Fruit fly (Drosophila melanogaster) whole organism, prepupa: ENCODE measurements around the gene mtm.

Source experiments
- Blimp-1 ChIP-seq: fragments of 200-800 bp; sonication (Bioruptor generic); optimal IDR thresholded peaks from 3 replicates; lab custom pipeline; 2017; ENCODE audit warnings: missing biosample characterization, missing genetic modification characterization, mild to moderate bottlenecking, moderate library complexity, missing genetic modification reagents
- CG10631 ChIP-seq: fragments of 200-800 bp; sonication (Bioruptor generic); optimal IDR thresholded peaks from 2 replicates; lab custom pipeline; 2016; ENCODE audit warnings: missing biosample characterization, missing genetic modification characterization
- CG10669 ChIP-seq: fragments of 200-800 bp; sonication (Bioruptor generic); optimal IDR thresholded peaks from 3 replicates; lab custom pipeline; 2018; ENCODE audit warnings: missing biosample characterization, mild to moderate bottlenecking, missing genetic modification characterization, moderate library complexity
- CG15336 ChIP-seq: fragments of 200-800 bp; sonication (Bioruptor generic); IDR thresholded peaks from 2 replicates; pipeline ENCODE4 v1.3.6; 2022; ENCODE audit warnings: missing biosample characterization, missing genetic modification characterization
- CG1621 ChIP-seq: fragments of 200-800 bp; sonication (Bioruptor generic); optimal IDR thresholded peaks from 3 replicates; lab custom pipeline; 2018; ENCODE audit warnings: missing biosample characterization, mild to moderate bottlenecking, missing genetic modification characterization
- CG16779 ChIP-seq: fragments of 200-800 bp; sonication (Bioruptor generic); optimal IDR thresholded peaks from 3 replicates; lab custom pipeline; 2017; ENCODE audit warnings: missing biosample characterization, mild to moderate bottlenecking, missing genetic modification characterization
- CG31627 ChIP-seq: fragments of 200-800 bp; sonication (Bioruptor generic); optimal IDR thresholded peaks from 3 replicates; lab custom pipeline; 2016; ENCODE audit warnings: missing biosample characterization, missing genetic modification characterization
- CG32006 ChIP-seq: fragments of 200-800 bp; sonication (Bioruptor generic); optimal IDR thresholded peaks from 3 replicates; lab custom pipeline; 2017; ENCODE audit warnings: missing biosample characterization, mild to moderate bottlenecking, missing genetic modification characterization
- CG34406 ChIP-seq: fragments of 200-800 bp; sonication (Bioruptor generic); optimal IDR thresholded peaks from 3 replicates; lab custom pipeline; 2016; ENCODE audit warnings: missing biosample characterization, missing genetic modification characterization
- CG3919 ChIP-seq: fragments of 200-800 bp; sonication (Bioruptor generic); optimal IDR thresholded peaks from 3 replicates; lab custom pipeline; 2016; ENCODE audit warnings: missing biosample characterization, missing genetic modification characterization
- CG6163 ChIP-seq: fragments of 200-800 bp; sonication (Bioruptor generic); IDR thresholded peaks from 3 replicates; pipeline ENCODE4 v1.3.6; 2022; ENCODE audit warnings: missing biosample characterization, missing genetic modification characterization
- CG6276 ChIP-seq: fragments of 200-800 bp; sonication (Bioruptor generic); optimal IDR thresholded peaks from 2 replicates; lab custom pipeline; 2017; ENCODE audit warnings: missing biosample characterization, mild to moderate bottlenecking, missing genetic modification characterization
- CG6792 ChIP-seq: fragments of 200-800 bp; sonication (Bioruptor generic); optimal IDR thresholded peaks from 3 replicates; lab custom pipeline; 2016; ENCODE audit warnings: missing biosample characterization, missing genetic modification characterization
- CG6808 ChIP-seq: fragments of 200-800 bp; sonication (Bioruptor generic); optimal IDR thresholded peaks from 3 replicates; lab custom pipeline; 2017; ENCODE audit warnings: missing biosample characterization, missing genetic modification characterization, mild to moderate bottlenecking, moderate library complexity, missing genetic modification reagents
- CG6854 ChIP-seq: fragments of 200-800 bp; sonication (Bioruptor generic); optimal IDR thresholded peaks from 2 replicates; lab custom pipeline; 2017; ENCODE audit warnings: missing biosample characterization, mild to moderate bottlenecking, missing genetic modification characterization
- CG7368 ChIP-seq: fragments of 200-800 bp; sonication (Bioruptor generic); optimal IDR thresholded peaks from 3 replicates; lab custom pipeline; 2016; ENCODE audit warnings: missing biosample characterization, missing genetic modification characterization
- CG8119 ChIP-seq: fragments of 200-800 bp; sonication (Bioruptor generic); IDR thresholded peaks from 3 replicates; pipeline ENCODE4 v1.3.6; 2022; ENCODE audit warnings: missing biosample characterization, missing genetic modification characterization
- CG8319 ChIP-seq: fragments of 200-800 bp; sonication (Bioruptor generic); optimal IDR thresholded peaks from 3 replicates; lab custom pipeline; 2016; ENCODE audit warnings: missing biosample characterization, missing genetic modification characterization
- CG8632 ChIP-seq: fragments of 200-800 bp; sonication (Bioruptor generic); optimal IDR thresholded peaks from 3 replicates; lab custom pipeline; 2016; ENCODE audit warnings: missing biosample characterization, missing genetic modification characterization
- CG9139 ChIP-seq: fragments of 200-800 bp; sonication (Bioruptor generic); optimal IDR thresholded peaks from 3 replicates; lab custom pipeline; 2017; ENCODE audit warnings: missing biosample characterization, mild to moderate bottlenecking, missing genetic modification characterization
- Eip78C ChIP-seq: fragments of 200-800 bp; sonication (Bioruptor generic); peaks from one replicate; lab custom pipeline; 2016; ENCODE audit warnings: missing biosample characterization, missing genetic modification characterization
- Eip93F ChIP-seq: fragments of 200-800 bp; sonication (Bioruptor generic); optimal IDR thresholded peaks from 2 replicates; lab custom pipeline; 2016; ENCODE audit warnings: missing biosample characterization, mild to moderate bottlenecking, missing genetic modification characterization
- Ets96B ChIP-seq: fragments of 200-800 bp; optimal IDR thresholded peaks from 2 replicates; lab custom pipeline; 2019; ENCODE audit warnings: missing biosample characterization, mild to moderate bottlenecking, missing genetic modification characterization, moderate library complexity
- Hr38 ChIP-seq: sonication (Bioruptor generic); optimal IDR thresholded peaks from 2 replicates; lab custom pipeline; 2016; ENCODE audit warnings: missing biosample characterization, missing genetic modification characterization
- Hr4 ChIP-seq: fragments of 200-800 bp; sonication (Bioruptor generic); optimal IDR thresholded peaks from 3 replicates; lab custom pipeline; 2016; ENCODE audit warnings: missing biosample characterization, missing genetic modification characterization
- Met ChIP-seq: fragments of 200-800 bp; sonication (Bioruptor generic); optimal IDR thresholded peaks from 3 replicates; lab custom pipeline; 2016; ENCODE audit warnings: missing biosample characterization, missing genetic modification characterization
- OdsH ChIP-seq: fragments of 200-800 bp; sonication (Bioruptor generic); optimal IDR thresholded peaks from 3 replicates; lab custom pipeline; 2016; ENCODE audit warnings: missing biosample characterization, missing genetic modification characterization
- Smox ChIP-seq: fragments of 200-800 bp; sonication (Bioruptor generic); optimal IDR thresholded peaks from 3 replicates; lab custom pipeline; 2016; ENCODE audit warnings: missing biosample characterization, missing genetic modification characterization
- Sox102F ChIP-seq: fragments of 200-800 bp; sonication (Bioruptor generic); optimal IDR thresholded peaks from 2 replicates; lab custom pipeline; 2016; ENCODE audit warnings: missing biosample characterization, mild to moderate bottlenecking, missing genetic modification characterization
- achi ChIP-seq: fragments of 200-800 bp; sonication (Bioruptor generic); optimal IDR thresholded peaks from 3 replicates; lab custom pipeline; 2016; ENCODE audit warnings: missing biosample characterization, missing genetic modification characterization
- cyc ChIP-seq: fragments of 200-800 bp; sonication (Bioruptor generic); optimal IDR thresholded peaks from 3 replicates; lab custom pipeline; 2016; ENCODE audit warnings: missing biosample characterization, missing genetic modification characterization
- dac ChIP-seq: fragments of 200-800 bp; sonication (Bioruptor generic); optimal IDR thresholded peaks from 2 replicates; lab custom pipeline; 2017; ENCODE audit warnings: missing biosample characterization, mild to moderate bottlenecking, missing genetic modification characterization
- dsx ChIP-seq: fragments of 200-800 bp; optimal IDR thresholded peaks from 3 replicates; lab custom pipeline; 2019; ENCODE audit warnings: missing biosample characterization, mild to moderate bottlenecking, missing genetic modification characterization, moderate library complexity; ENCODE audit not compliant: poor library complexity, severe bottlenecking
- eg ChIP-seq: fragments of 200-800 bp; sonication (Bioruptor generic); IDR thresholded peaks from 3 replicates; pipeline ENCODE4 v1.3.6; 2022; ENCODE audit warnings: missing biosample characterization, missing genetic modification characterization
- esn ChIP-seq: fragments of 200-800 bp; sonication (Bioruptor generic); optimal IDR thresholded peaks from 2 replicates; lab custom pipeline; 2016; ENCODE audit warnings: missing biosample characterization, mild to moderate bottlenecking, missing genetic modification characterization, moderate library complexity
- fd59A ChIP-seq: fragments of 200-800 bp; sonication (Bioruptor generic); optimal IDR thresholded peaks from 2 replicates; lab custom pipeline; 2017; ENCODE audit warnings: missing biosample characterization, mild to moderate bottlenecking, missing genetic modification characterization, missing genetic modification reagents
- fd85E ChIP-seq: fragments of 200-800 bp; sonication (Bioruptor generic); optimal IDR thresholded peaks from 3 replicates; lab custom pipeline; 2016; ENCODE audit warnings: missing biosample characterization, missing genetic modification characterization
- fkh ChIP-seq: fragments of 200-800 bp; sonication (Bioruptor generic); optimal IDR thresholded peaks from 3 replicates; lab custom pipeline; 2017; ENCODE audit warnings: missing biosample characterization, mild to moderate bottlenecking, missing genetic modification characterization, moderate library complexity
- lz ChIP-seq: fragments of 200-800 bp; sonication (Bioruptor generic); optimal IDR thresholded peaks from 3 replicates; lab custom pipeline; 2016; ENCODE audit warnings: missing biosample characterization, missing genetic modification characterization
- net ChIP-seq: fragments of 200-800 bp; sonication (Bioruptor generic); optimal IDR thresholded peaks from 3 replicates; lab custom pipeline; 2016; ENCODE audit warnings: missing biosample characterization, missing genetic modification characterization
- salr ChIP-seq, 2 experiments: fragments of 200-800 bp; sonication (Bioruptor generic); optimal IDR thresholded peaks; 3 replicates each; lab custom pipeline; 2016 to 2018; ENCODE audit warnings: missing biosample characterization in 2 of 2, missing genetic modification characterization in 2 of 2, mild to moderate bottlenecking in 1 of 2
- spab ChIP-seq: fragments of 200-800 bp; sonication (Bioruptor generic); optimal IDR thresholded peaks from 2 replicates; lab custom pipeline; 2017; ENCODE audit warnings: missing biosample characterization, mild to moderate bottlenecking, missing genetic modification characterization, missing genetic modification reagents
- ss ChIP-seq, 2 experiments: fragments of 200-800 bp; sonication (Bioruptor generic); optimal IDR thresholded peaks; 2 replicates in 1 of 2; 3 replicates in 1 of 2; lab custom pipeline; 2017 to 2018; ENCODE audit warnings: mild to moderate bottlenecking in 2 of 2, missing biosample characterization in 2 of 2, missing genetic modification characterization in 2 of 2, moderate library complexity in 1 of 2
- topi ChIP-seq: fragments of 200-800 bp; sonication (Bioruptor generic); optimal IDR thresholded peaks from 3 replicates; lab custom pipeline; 2016; ENCODE audit warnings: missing biosample characterization, missing genetic modification characterization

The mtm gene

dm6 chr2L:5998383-5998782, 38.4 kb downstream of the mtm start:
- no peak for TF ChIP-seq Eip93F (GFP tag; lab: Kevin White, UChicago)
- peak; percentile 11; the same call in 1 of the 2 replicates for TF ChIP-seq CG15336 (GFP tag; lab: Robert Waterston, UW)

dm6 chr2L:5997609-5998229, 39.1 kb downstream of the mtm start:
- TF ChIP-seq dac (GFP tag; lab: Kevin White, UChicago) = no peak
- TF ChIP-seq Blimp-1 = peak; percentile 50
- no peak for TF ChIP-seq Hr4 (GFP tag; lab: Kevin White, UChicago)
- TF ChIP-seq CG8319 = peak; percentile 12
- no peak for TF ChIP-seq cyc (GFP tag; lab: Kevin White, UChicago)
- no peak for TF ChIP-seq CG3919 (GFP tag; lab: Kevin White, UChicago)
- peak; percentile 37 for TF ChIP-seq CG1621
- no peak for TF ChIP-seq Smox (GFP tag; lab: Kevin White, UChicago)
- no peak for TF ChIP-seq CG10631 (GFP tag; lab: Kevin White, UChicago)
- no peak for TF ChIP-seq Hr38
- TF ChIP-seq CG9139 (GFP tag; lab: Kevin White, UChicago) = peak; percentile 57
- no peak for TF ChIP-seq dsx (GFP tag; lab: Kevin White, UChicago)
- peak; percentile 22 for TF ChIP-seq CG6276 (GFP tag; lab: Kevin White, UChicago)
- no peak for TF ChIP-seq Sox102F
- peak; percentile 55 for TF ChIP-seq spab (GFP tag; lab: Kevin White, UChicago)
- TF ChIP-seq CG6792 (GFP tag; lab: Kevin White, UChicago) = no peak
- TF ChIP-seq fd85E (GFP tag; lab: Kevin White, UChicago) = no peak
- peak; percentile 44 for TF ChIP-seq CG8632 (GFP tag; lab: Kevin White, UChicago)
- TF ChIP-seq CG6854 (GFP tag; lab: Kevin White, UChicago) = peak; percentile 69
- TF ChIP-seq CG10669 (GFP tag; lab: Kevin White, UChicago) = peak; percentile 39
- TF ChIP-seq topi = no peak
- TF ChIP-seq Ets96B (tag; lab: Kevin White, UChicago) = no peak
- no peak for TF ChIP-seq net (GFP tag; lab: Kevin White, UChicago)
- TF ChIP-seq CG32006 (GFP tag; lab: Kevin White, UChicago) = no peak
- TF ChIP-seq eg (GFP tag; lab: Robert Waterston, UW) = no peak
- TF ChIP-seq CG31627 (GFP tag; lab: Kevin White, UChicago) = no peak
- no peak for TF ChIP-seq CG16779 (tag; lab: Kevin White, UChicago)
- 0 out of 3 replicates have a peak, but pooled peaks have one; percentile 50 for TF ChIP-seq CG6163 (GFP tag; lab: Robert Waterston, UW)
- peak in 1 of 2 experiments; percentile 8 for TF ChIP-seq salr (GFP tag; optimal IDR thresholded peaks at IDR 0.05; lab: Kevin White, UChicago)
- TF ChIP-seq fd59A (GFP tag; lab: Kevin White, UChicago) = peak; percentile 16
- peak; percentile 71 for TF ChIP-seq Eip78C (GFP tag; lab: Kevin White, UChicago)
- TF ChIP-seq OdsH = no peak
- TF ChIP-seq CG15336 (GFP tag; lab: Robert Waterston, UW) = no peak
- TF ChIP-seq ss (GFP tag; optimal IDR thresholded peaks at IDR 0.05; lab: Kevin White, UChicago) = peak; percentile 30 to 78
- peak; percentile 35; the same call in 1 of the 3 replicates for TF ChIP-seq CG8119 (GFP tag; lab: Robert Waterston, UW)
- peak; percentile 60 for TF ChIP-seq CG6808
- no peak for TF ChIP-seq fkh (GFP tag; lab: Kevin White, UChicago)
- peak; percentile 45 for TF ChIP-seq esn (GFP tag; lab: Kevin White, UChicago)
- no peak for TF ChIP-seq lz
- peak; percentile 72 for TF ChIP-seq achi (GFP tag; lab: Kevin White, UChicago)
- TF ChIP-seq CG34406 (GFP tag; lab: Kevin White, UChicago) = peak; percentile 29
- TF ChIP-seq Met = no peak
- peak; percentile 12 for TF ChIP-seq CG7368 (GFP tag; lab: Kevin White, UChicago)
